Worm (Caenorhabditis elegans): ENCODE measurements around the gene rpl-7A.

DNA sequence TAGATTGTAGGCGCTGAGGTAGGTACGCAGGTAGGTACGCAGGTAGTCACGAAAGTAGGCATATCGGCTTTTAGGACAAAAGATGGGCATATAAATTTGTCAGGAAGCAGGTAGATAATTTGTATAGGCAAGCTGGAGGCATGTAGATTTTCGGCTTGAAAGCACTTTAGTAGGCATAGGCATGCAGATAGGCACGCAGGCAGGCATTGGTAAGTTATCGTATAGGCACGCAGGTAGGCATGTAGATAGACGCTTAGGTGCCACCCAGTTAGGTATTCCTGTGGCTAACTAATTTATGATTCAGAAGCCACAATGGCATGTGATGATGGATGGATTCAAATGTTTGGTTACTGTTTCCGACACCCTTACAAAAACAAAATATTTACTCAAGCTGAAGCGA lies 32.6 kb upstream of the rpl-7A start:
- TF ChIP-seq pha-4 (tag; optimal IDR thresholded peaks at IDR 0.05) = no peak
- no peak for TF ChIP-seq unc-86 (tag; optimal IDR thresholded peaks at IDR 0.05)
- no peak for TF ChIP-seq fkh-10 (GFP tag; optimal IDR thresholded peaks at IDR 0.05)
- no peak for TF ChIP-seq K09A11.1 (tag; optimal IDR thresholded peaks at IDR 0.05; ENCODE audit: insufficient read depth)
- no peak for TF ChIP-seq sox-2 (GFP tag; IDR thresholded peaks at IDR 0.05)
- no peak for TF ChIP-seq hlh-30 (tag; optimal IDR thresholded peaks at IDR 0.05; ENCODE audit: insufficient read depth)
- no peak for TF ChIP-seq ama-1 (optimal IDR thresholded peaks at IDR 0.05)
- TF ChIP-seq ceh-2 (tag; optimal IDR thresholded peaks at IDR 0.05) = no peak
- TF ChIP-seq unc-55 (GFP tag; optimal IDR thresholded peaks at IDR 0.05) = no peak
- TF ChIP-seq ceh-9 (tag; optimal IDR thresholded peaks at IDR 0.05) = no peak
- no peak for TF ChIP-seq ceh-19 (GFP tag; optimal IDR thresholded peaks at IDR 0.05)

Measured in whole organism, late embryonic.